Fruit fly (Drosophila melanogaster) whole organism, pupa: Measurements from ENCODE around the gene CG5079.

ENCODE experiments used
- CG13204 ChIP-seq: fragments of 200-800 bp; sonication (Bioruptor generic); optimal IDR thresholded peaks from 2 replicates; lab custom pipeline; 2018; ENCODE audit warnings: missing biosample characterization, mild to moderate bottlenecking, missing genetic modification characterization, moderate library complexity
- CG32121 ChIP-seq: fragments of 200-800 bp; sonication (Bioruptor generic); IDR thresholded peaks from 2 replicates; pipeline ENCODE4 v1.3.6; 2022; ENCODE audit warnings: missing biosample characterization, missing genetic modification characterization
- CG8301 ChIP-seq: fragments of 200-800 bp; sonication (Bioruptor generic); optimal IDR thresholded peaks from 2 replicates; lab custom pipeline; 2018; ENCODE audit warnings: missing biosample characterization, mild to moderate bottlenecking, missing genetic modification characterization
- CG9948 ChIP-seq: fragments of 200-800 bp; sonication (Bioruptor generic); optimal IDR thresholded peaks from 2 replicates; lab custom pipeline; 2018; ENCODE audit warnings: missing biosample characterization, mild to moderate bottlenecking, missing genetic modification characterization, moderate library complexity
- D1 ChIP-seq: fragments of 200-800 bp; sonication (Bioruptor generic); optimal IDR thresholded peaks from 2 replicates; lab custom pipeline; 2018; ENCODE audit warnings: missing biosample characterization, mild to moderate bottlenecking, missing genetic modification characterization, moderate library complexity
- EcR ChIP-seq: fragments of 200-800 bp; sonication (Bioruptor generic); optimal IDR thresholded peaks from 3 replicates; lab custom pipeline; 2019; ENCODE audit warnings: missing biosample characterization, missing genetic modification characterization, mild to moderate bottlenecking, moderate library complexity, missing genetic modification reagents
- Ets98B ChIP-seq: fragments of 200-800 bp; sonication (Bioruptor generic); IDR thresholded peaks from 2 replicates; pipeline ENCODE4 v1.3.6; 2022; ENCODE audit warnings: missing biosample characterization, missing genetic modification characterization
- fd96Ca ChIP-seq: fragments of 200-800 bp; sonication (Bioruptor generic); IDR thresholded peaks from 3 replicates; pipeline ENCODE4 v1.3.6; 2022; ENCODE audit warnings: missing biosample characterization, missing genetic modification characterization
- rn ChIP-seq: fragments of 200-800 bp; sonication (Bioruptor generic); IDR thresholded peaks from 2 replicates; pipeline ENCODE4 v1.3.6; 2022; ENCODE audit warnings: missing biosample characterization, missing genetic modification characterization

DNA sequence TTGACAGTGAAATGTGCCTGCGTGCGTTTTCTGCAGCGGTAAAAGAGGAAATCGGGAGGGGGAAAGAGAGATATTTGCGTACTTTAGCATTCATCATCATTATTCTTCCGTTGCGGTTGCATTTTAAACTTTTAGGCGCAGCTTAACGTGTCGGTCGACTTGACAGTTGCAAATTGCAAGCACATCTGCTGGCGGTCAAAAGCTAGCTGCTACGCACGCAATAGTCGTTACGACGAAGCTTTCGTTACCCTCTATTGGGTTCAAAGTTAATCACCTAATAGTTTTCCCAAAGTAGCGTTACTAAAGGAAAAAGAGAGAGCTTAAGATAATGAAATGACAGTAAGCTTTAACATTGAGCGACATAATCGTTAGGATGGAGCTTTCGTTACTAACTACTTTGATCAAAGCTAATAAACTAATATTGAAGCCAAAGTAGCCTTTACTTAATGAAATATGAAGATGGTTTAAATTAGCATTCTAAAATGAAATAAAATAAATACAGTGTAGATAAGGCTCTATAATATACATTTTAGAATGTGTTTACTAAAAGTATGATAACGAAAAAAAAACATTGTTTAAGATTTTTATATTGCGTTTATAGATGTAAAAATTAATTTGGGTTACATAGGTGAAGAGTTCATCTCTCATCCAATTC lies 38.7 kb downstream of the CG5079 start:
- TF ChIP-seq fd96Ca, result no peak
- no peak for TF ChIP-seq CG9948 (tag; lab: Kevin White, UChicago)
- no peak for TF ChIP-seq EcR (GFP tag; lab: Kevin White, UChicago)
- no peak for TF ChIP-seq CG13204
- no peak for TF ChIP-seq CG32121 (GFP tag; lab: Robert Waterston, UW)
- peak; percentile 32; the same call in 1 of the 2 replicates for TF ChIP-seq Ets98B
- no peak for TF ChIP-seq D1 (tag; lab: Kevin White, UChicago)
- no peak for TF ChIP-seq rn
- no peak for TF ChIP-seq CG8301
